Worm (Caenorhabditis elegans) whole organism, L1 larva: Measurements from ENCODE around the gene toca-1.

Experiments
- blmp-1 ChIP-seq: fragments of 150-350 bp; optimal IDR thresholded peaks from 2 replicates; lab custom pipeline; 2014; ENCODE audit warnings: missing biosample characterization, missing genetic modification characterization
- ceh-8 ChIP-seq: fragments of 200-800 bp; sonication (Bioruptor generic); optimal IDR thresholded peaks from 2 replicates; lab custom pipeline; 2018; ENCODE audit warnings: mild to moderate bottlenecking, missing genetic modification characterization, moderate library complexity, missing compliant biosample characterization
- ceh-82 ChIP-seq, 3 experiments: fragments of 150-350 bp in 1 of 3; sonication (generic microtip) in 2 of 3; optimal IDR thresholded peaks; 2 replicates each; lab custom pipeline; 2014 to 2017; ENCODE audit warnings: missing biosample characterization in 3 of 3, missing genetic modification characterization in 3 of 3
- ceh-88 ChIP-seq: fragments of 200-800 bp; sonication (Bioruptor generic); IDR thresholded peaks from 2 replicates; pipeline ENCODE4 v1.3.6; 2022; ENCODE audit warnings: missing genetic modification characterization, missing compliant biosample characterization
- ceh-90 ChIP-seq: sonication (generic microtip); optimal IDR thresholded peaks from 2 replicates; lab custom pipeline; 2016; ENCODE audit warnings: missing genetic modification characterization, missing compliant biosample characterization
- ces-1 ChIP-seq: fragments of 150-350 bp; optimal IDR thresholded peaks from 2 replicates; lab custom pipeline; 2014; ENCODE audit warnings: missing biosample characterization, missing genetic modification reagents, missing genetic modification characterization
- dpl-1 ChIP-seq, 3 experiments: fragments of 150-350 bp in 2 of 3; sonication (generic microtip) in 1 of 3; optimal IDR thresholded peaks; 2 replicates each; lab custom pipeline; 2014 to 2017; ENCODE audit warnings: missing biosample characterization in 3 of 3, missing genetic modification characterization in 3 of 3, missing genetic modification reagents in 3 of 3
- efl-3 ChIP-seq: fragments of 200-800 bp; sonication (Bioruptor generic); optimal IDR thresholded peaks from 2 replicates; lab custom pipeline; 2018; ENCODE audit warnings: mild to moderate bottlenecking, missing genetic modification characterization, missing compliant biosample characterization
- egl-13 ChIP-seq: sonication (generic microtip); optimal IDR thresholded peaks from 2 replicates; lab custom pipeline; 2016; ENCODE audit warnings: missing genotype, missing genetic modification reagents, missing genetic modification characterization, missing compliant biosample characterization
- egl-27 ChIP-seq, 2 experiments: fragments of 150-350 bp in 1 of 2; sonication (generic microtip); optimal IDR thresholded peaks; 3 replicates each; lab custom pipeline; 2017 to 2018; ENCODE audit warnings: missing biosample characterization in 2 of 2, missing genetic modification characterization in 2 of 2, missing genetic modification reagents in 2 of 2
- elt-2 ChIP-seq: sonication (generic microtip); optimal IDR thresholded peaks from 2 replicates; lab custom pipeline; 2016; ENCODE audit warnings: missing genetic modification characterization, mild to moderate bottlenecking, inconsistent platforms, missing compliant biosample characterization, missing genetic modification reagents
- elt-3 ChIP-seq, 6 experiments: fragments of 150-350 bp in 1 of 6; sonication (generic microtip); optimal IDR thresholded peaks; 2 replicates each; lab custom pipeline; 2017 to 2018; ENCODE audit warnings: missing biosample characterization in 6 of 6, missing genetic modification characterization in 6 of 6, inconsistent platforms in 1 of 6
- ets-5 ChIP-seq: fragments of 200-800 bp; sonication (Bioruptor generic); IDR thresholded peaks from 2 replicates; pipeline ENCODE4 v1.3.6; 2022; ENCODE audit warnings: missing genetic modification characterization, missing compliant biosample characterization
- fkh-4 ChIP-seq: sonication (generic microtip); optimal IDR thresholded peaks from 2 replicates; lab custom pipeline; 2016; ENCODE audit warnings: missing compliant biosample characterization, missing genetic modification characterization, borderline replicate concordance
- fos-1 ChIP-seq: fragments of 150-350 bp; optimal IDR thresholded peaks from 2 replicates; lab custom pipeline; 2014; ENCODE audit warnings: missing biosample characterization, missing genetic modification characterization
- grh-1 ChIP-seq: fragments of 200-800 bp; sonication (Bioruptor generic); IDR thresholded peaks from 2 replicates; pipeline ENCODE4 v1.3.6; 2022; ENCODE audit warnings: missing genetic modification reagents, missing genetic modification characterization, missing compliant biosample characterization
- hlh-17 ChIP-seq: fragments of 200-800 bp; sonication (Bioruptor generic); optimal IDR thresholded peaks from 2 replicates; lab custom pipeline; 2018; ENCODE audit warnings: missing genetic modification characterization, mild to moderate bottlenecking, missing compliant biosample characterization, moderate library complexity, borderline replicate concordance
- hpl-2 ChIP-seq: fragments of 150-350 bp; optimal IDR thresholded peaks from 2 replicates; lab custom pipeline; 2014; ENCODE audit warnings: missing biosample characterization, missing genetic modification reagents, missing genetic modification characterization
- irx-1 ChIP-seq: sonication (generic microtip); optimal IDR thresholded peaks from 2 replicates; lab custom pipeline; 2016; ENCODE audit warnings: missing genetic modification characterization, missing compliant biosample characterization
- jun-1 ChIP-seq: fragments of 150-350 bp; optimal IDR thresholded peaks from 2 replicates; lab custom pipeline; 2014; ENCODE audit warnings: missing biosample characterization, missing genetic modification reagents, missing genetic modification characterization
- lin-15B ChIP-seq: fragments of 150-350 bp; sonication (generic microtip); optimal IDR thresholded peaks from 3 replicates; lab custom pipeline; 2014; ENCODE audit warnings: missing biosample characterization, missing genetic modification characterization
- lin-39 ChIP-seq: fragments of 150-350 bp; optimal IDR thresholded peaks from 2 replicates; lab custom pipeline; 2014; ENCODE audit warnings: missing biosample characterization, missing genetic modification reagents, missing genetic modification characterization
- lir-3 ChIP-seq: sonication (generic microtip); optimal IDR thresholded peaks from 2 replicates; lab custom pipeline; 2016; ENCODE audit warnings: mild to moderate bottlenecking, missing genetic modification characterization, moderate library complexity, missing compliant biosample characterization; ENCODE audit not compliant: poor library complexity
- lsy-2 ChIP-seq, 2 experiments: fragments of 150-350 bp; optimal IDR thresholded peaks; 2 replicates each; lab custom pipeline; 2014; ENCODE audit warnings: missing biosample characterization in 2 of 2, missing genetic modification characterization in 2 of 2
- mab-9 ChIP-seq: fragments of 200-800 bp; sonication (Bioruptor generic); IDR thresholded peaks from 2 replicates; pipeline ENCODE4 v1.3.6; 2022; ENCODE audit warnings: missing genetic modification reagents, missing genetic modification characterization, missing compliant biosample characterization
- mep-1 ChIP-seq: fragments of 150-350 bp; optimal IDR thresholded peaks from 2 replicates; lab custom pipeline; 2014; ENCODE audit warnings: missing biosample characterization, missing genetic modification characterization
- nhr-11 ChIP-seq: fragments of 150-350 bp; optimal IDR thresholded peaks from 2 replicates; lab custom pipeline; 2014; ENCODE audit warnings: missing biosample characterization, missing genetic modification characterization
- nhr-12 ChIP-seq: sonication (generic microtip); optimal IDR thresholded peaks from 2 replicates; lab custom pipeline; 2017; ENCODE audit warnings: missing biosample characterization, missing genetic modification characterization
- nhr-20 ChIP-seq: sonication (generic microtip); optimal IDR thresholded peaks from 2 replicates; lab custom pipeline; 2016; ENCODE audit warnings: mild to moderate bottlenecking, missing genetic modification characterization, missing compliant biosample characterization
- nhr-237 ChIP-seq: fragments of 150-350 bp; optimal IDR thresholded peaks from 2 replicates; lab custom pipeline; 2014; ENCODE audit warnings: missing biosample characterization, missing genetic modification characterization
- nhr-47 ChIP-seq: sonication (generic microtip); optimal IDR thresholded peaks from 2 replicates; lab custom pipeline; 2016; ENCODE audit warnings: mild to moderate bottlenecking, missing genetic modification characterization, moderate library complexity, missing compliant biosample characterization
- nhr-84 ChIP-seq: sonication (generic microtip); optimal IDR thresholded peaks from 2 replicates; lab custom pipeline; 2017; ENCODE audit warnings: missing biosample characterization, missing genetic modification characterization
- nhr-85 ChIP-seq: sonication (generic microtip); peaks from one replicate; lab custom pipeline; 2016; ENCODE audit warnings: missing genetic modification characterization, inconsistent platforms, missing compliant biosample characterization
- nhr-90 ChIP-seq: sonication (generic microtip); optimal IDR thresholded peaks from 2 replicates; lab custom pipeline; 2016; ENCODE audit warnings: mild to moderate bottlenecking, missing genetic modification characterization, missing compliant biosample characterization; ENCODE audit not compliant: poor library complexity
- pag-3 ChIP-seq: sonication (generic microtip); optimal IDR thresholded peaks from 2 replicates; lab custom pipeline; 2017; ENCODE audit warnings: missing genetic modification characterization, mild to moderate bottlenecking, missing compliant biosample characterization, antibody characterized with exemption, borderline replicate concordance; ENCODE audit not compliant: insufficient read depth
- pqm-1 ChIP-seq: sonication (generic microtip); optimal IDR thresholded peaks from 3 replicates; lab custom pipeline; 2017; ENCODE audit warnings: missing biosample characterization, missing genetic modification characterization
- rnt-1 ChIP-seq: sonication (generic microtip); optimal IDR thresholded peaks from 2 replicates; lab custom pipeline; 2016; ENCODE audit warnings: mild to moderate bottlenecking, missing genetic modification characterization, moderate library complexity, missing compliant biosample characterization
- snpc-4 ChIP-seq: fragments of 150-350 bp; optimal IDR thresholded peaks from 2 replicates; lab custom pipeline; 2014; ENCODE audit warnings: missing biosample characterization, missing genetic modification characterization
- sptf-1 ChIP-seq: fragments of 150-350 bp; optimal IDR thresholded peaks from 2 replicates; lab custom pipeline; 2014; ENCODE audit warnings: missing biosample characterization, missing genetic modification characterization
- swsn-7 ChIP-seq: sonication (generic microtip); optimal IDR thresholded peaks from 2 replicates; lab custom pipeline; 2016; ENCODE audit warnings: missing genetic modification characterization, missing compliant biosample characterization
- tbx-2 ChIP-seq: sonication (generic microtip); optimal IDR thresholded peaks from 2 replicates; lab custom pipeline; 2016; ENCODE audit warnings: missing genetic modification characterization, missing compliant biosample characterization
- unc-62 ChIP-seq: fragments of 150-350 bp; optimal IDR thresholded peaks from 2 replicates; lab custom pipeline; 2014; ENCODE audit warnings: missing biosample characterization, missing genetic modification reagents, missing genetic modification characterization
- unc-86 ChIP-seq: sonication (generic microtip); optimal IDR thresholded peaks from 2 replicates; lab custom pipeline; 2016; ENCODE audit warnings: missing genetic modification characterization, missing compliant biosample characterization
- unc-98 ChIP-seq: fragments of 200-800 bp; sonication (Bioruptor generic); IDR thresholded peaks from 2 replicates; pipeline ENCODE4 v1.3.6; 2022; ENCODE audit warnings: missing genetic modification characterization, missing compliant biosample characterization
- vab-15 ChIP-seq: sonication (generic microtip); optimal IDR thresholded peaks from 2 replicates; lab custom pipeline; 2017; ENCODE audit warnings: missing genotype, mild to moderate bottlenecking, missing genetic modification characterization, missing compliant biosample characterization
- xbp-1 ChIP-seq: sonication (generic microtip); optimal IDR thresholded peaks from 2 replicates; lab custom pipeline; 2016; ENCODE audit warnings: missing genetic modification characterization, missing compliant biosample characterization
- zip-4 ChIP-seq: fragments of 200-800 bp; sonication (Bioruptor generic); optimal IDR thresholded peaks from 2 replicates; lab custom pipeline; 2018; ENCODE audit warnings: mild to moderate bottlenecking, missing genetic modification characterization, moderate library complexity, missing compliant biosample characterization
- ztf-4 ChIP-seq: fragments of 150-350 bp; optimal IDR thresholded peaks from 2 replicates; lab custom pipeline; 2014; ENCODE audit warnings: missing biosample characterization, missing genetic modification characterization

Gene toca-1

ce11 chrX:1513153-1513552, 8.1 kb downstream of the toca-1 start:
- no peak for TF ChIP-seq lsy-2 (tag; optimal IDR thresholded peaks at IDR 0.05; lab: Kevin White, UChicago)
- no peak for TF ChIP-seq fos-1 (tag; lab: Kevin White, UChicago)
- no peak for TF ChIP-seq fkh-4
- no peak for TF ChIP-seq ces-1
- no peak for TF ChIP-seq xbp-1
- no peak for TF ChIP-seq dpl-1 (GFP tag; optimal IDR thresholded peaks at IDR 0.05; lab: Kevin White, UChicago)
- no peak for TF ChIP-seq nhr-85
- no peak for TF ChIP-seq unc-62
- no peak for TF ChIP-seq mep-1 (tag; lab: Kevin White, UChicago)
- TF ChIP-seq nhr-47: no peak
- TF ChIP-seq ceh-82 (tag; optimal IDR thresholded peaks at IDR 0.05; lab: Kevin White, UChicago): no peak

ce11 chrX:1512307-1512706, 9.0 kb downstream of the toca-1 start:
- TF ChIP-seq pqm-1 (tag; lab: Kevin White, UChicago) (no peak), ceh-8 (no peak), vab-15 (tag; lab: Kevin White, UChicago) (no peak), swsn-7 (tag; lab: Kevin White, UChicago) (no peak), ztf-4 (no peak), tbx-2 (no peak), fos-1 (tag; lab: Kevin White, UChicago) (no peak), elt-2 (tag; lab: Kevin White, UChicago) (no peak), efl-3 (GFP tag; lab: Kevin White, UChicago) (no peak), snpc-4 (tag; lab: Kevin White, UChicago) (no peak), elt-3 (tag; optimal IDR thresholded peaks at IDR 0.05; lab: Kevin White, UChicago) (no peak), nhr-237 (no peak), hpl-2 (GFP tag; lab: Kevin White, UChicago) (no peak)

- TF ChIP-seq nhr-47 (peak; percentile 92), efl-3 (GFP tag; lab: Kevin White, UChicago) (peak; percentile 35), fkh-4 (no peak), unc-98 (peak; percentile 54; the same call in 1 of the 2 replicates), unc-86 (no peak), ces-1 (no peak), nhr-84 (no peak), nhr-90 (tag; lab: Kevin White, UChicago) (peak; percentile 98), ceh-88 (peak; percentile 63), egl-27 (tag; optimal IDR thresholded peaks at IDR 0.05; lab: Kevin White, UChicago) (peak in 1 of 2 experiments; percentile 8), pqm-1 (tag; lab: Kevin White, UChicago) (no peak), rnt-1 (tag; lab: Kevin White, UChicago) (peak; percentile 91), ceh-90 (no peak), mep-1 (tag; lab: Kevin White, UChicago) (peak; percentile 83), jun-1 (tag; lab: Kevin White, UChicago) (peak; percentile 70), nhr-237 (peak; percentile 65), sptf-1 (tag; lab: Kevin White, UChicago) (no peak), irx-1 (peak; percentile 91), grh-1 (GFP tag; lab: Robert Waterston, UW) (peak; percentile 96), lin-15B (no peak), ets-5 (GFP tag; lab: Robert Waterston, UW) (no peak), nhr-20 (tag; lab: Kevin White, UChicago) (peak; percentile 99), lir-3 (tag; lab: Kevin White, UChicago) (peak; percentile 88), mab-9 (GFP tag; lab: Robert Waterston, UW) (peak; percentile 78; the same call in 1 of the 2 replicates), nhr-12 (no peak), blmp-1 (tag; lab: Kevin White, UChicago) (peak; percentile 90), hlh-17 (GFP tag; lab: Kevin White, UChicago) (peak; percentile 46), pag-3 (no peak), lin-39 (tag; lab: Kevin White, UChicago) (peak; percentile 82), swsn-7 (tag; lab: Kevin White, UChicago) (peak; percentile 85), nhr-11 (tag; lab: Kevin White, UChicago) (peak; percentile 75), zip-4 (peak; percentile 64), egl-13 (tag; lab: Kevin White, UChicago) (no peak)
Observed at ce11 chrX:1504529-1505080, 16.7 kb downstream of the toca-1 start.
